Worm (Caenorhabditis elegans) whole organism, midembryonic: ENCODE results near the gene fbxb-81.

Experiments
- T22C8.4 ChIP-seq: fragments of 200-800 bp; sonication (Bioruptor generic); IDR thresholded peaks from 2 replicates; pipeline ENCODE4 v1.3.6; 2022; ENCODE audit warnings: missing genetic modification characterization, missing compliant biosample characterization
- flt-1 ChIP-seq: fragments of 200-800 bp; sonication (Bioruptor generic); IDR thresholded peaks from 2 replicates; pipeline ENCODE4 v1.3.6; 2022; ENCODE audit warnings: missing genetic modification characterization, missing compliant biosample characterization
- med-1 ChIP-seq: sonication (generic microtip); optimal IDR thresholded peaks from 2 replicates; lab custom pipeline; 2017; ENCODE audit warnings: missing genetic modification characterization, mild to moderate bottlenecking, missing compliant biosample characterization, antibody characterized with exemption, missing genetic modification reagents; ENCODE audit not compliant: insufficient read depth
- ref-1 ChIP-seq: fragments of 200-800 bp; sonication (Bioruptor generic); conservative IDR thresholded peaks from 2 replicates; pipeline ENCODE4 v1.3.6; 2022; ENCODE audit warnings: missing genetic modification reagents, missing genetic modification characterization, missing compliant biosample characterization
- tab-1 ChIP-seq: fragments of 200-800 bp; sonication (Bioruptor generic); IDR thresholded peaks from 2 replicates; pipeline ENCODE4 v1.3.6; 2022; ENCODE audit warnings: missing genetic modification characterization, missing compliant biosample characterization
- ztf-23 ChIP-seq: fragments of 200-800 bp; sonication (Bioruptor generic); IDR thresholded peaks from 2 replicates; pipeline ENCODE4 v1.3.6; 2022; ENCODE audit warnings: missing genetic modification reagents, missing genetic modification characterization, missing compliant biosample characterization

ce11 chrIII:183072-183471 lies 42.1 kb upstream of the fbxb-81 start:
- TF ChIP-seq flt-1, result no peak
- no peak for TF ChIP-seq med-1 (GFP tag; lab: Kevin White, UChicago)
- no peak for TF ChIP-seq ztf-23 (GFP tag; lab: Robert Waterston, UW)
- no peak for TF ChIP-seq ref-1 (GFP tag; lab: Robert Waterston, UW)
- TF ChIP-seq tab-1 (GFP tag; lab: Robert Waterston, UW), result no peak
- no peak for TF ChIP-seq T22C8.4 (GFP tag; lab: Robert Waterston, UW)
